Fruit fly (Drosophila melanogaster): ENCODE measurements around the gene CG7099.
A peak's percentile ranks its signal among the peaks of the same experiment; 100 is the strongest.

The CG7099 gene

DNA sequence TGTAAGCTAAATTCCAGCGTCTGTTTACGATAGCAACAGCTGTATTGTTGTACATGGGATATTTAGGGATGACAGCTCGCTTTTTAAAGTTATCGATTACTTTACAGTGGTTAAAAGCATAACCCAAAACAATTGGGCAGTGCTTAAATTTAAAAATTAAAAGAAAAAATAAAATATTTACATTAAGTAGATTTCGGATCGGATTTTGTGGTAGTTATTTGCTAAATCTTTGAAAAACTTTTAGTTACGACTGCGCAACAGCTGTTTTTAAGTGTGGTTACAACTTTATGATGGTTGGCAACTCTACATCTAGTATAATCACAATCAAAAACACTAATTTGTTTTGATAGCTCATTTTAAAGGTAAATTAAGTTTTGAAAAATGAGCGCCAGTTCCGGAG is at the start of gene CG7099, which contains the start of gene Ing5 (continued):
- TF ChIP-seq sc (optimal IDR thresholded peaks at IDR 0.05): no peak
- TF ChIP-seq sc (GFP tag; optimal IDR thresholded peaks at IDR 0.05): peak; percentile 93
- peak; percentile 94 for TF ChIP-seq CG3726 (GFP tag; IDR thresholded peaks at IDR 0.05)
- peak; percentile 94 for TF ChIP-seq CG2889 (GFP tag; IDR thresholded peaks at IDR 0.05)
- TF ChIP-seq sr (GFP tag; IDR thresholded peaks at IDR 0.05): peak; percentile 76; the same call in 2 of the 3 replicates
- 0 out of 2 replicates have a peak, but pooled peaks have one; percentile 23 for TF ChIP-seq ato (GFP tag; IDR thresholded peaks at IDR 0.05; ENCODE audit: partially characterized antibody)
- peak; percentile 92 for TF ChIP-seq scrt (GFP tag; optimal IDR thresholded peaks at IDR 0.05)
- TF ChIP-seq CG4282 (GFP tag; optimal IDR thresholded peaks at IDR 0.05): peak; percentile 91
- TF ChIP-seq Doc2 (GFP tag; IDR thresholded peaks at IDR 0.05): peak; percentile 91
- peak; percentile 93 for TF ChIP-seq Rx (GFP tag; IDR thresholded peaks at IDR 0.05)
- TF ChIP-seq trem (tag; optimal IDR thresholded peaks at IDR 0.05): peak; percentile 95
- TF ChIP-seq al (GFP tag; IDR thresholded peaks at IDR 0.05): peak; percentile 97
- TF ChIP-seq H15 (GFP tag; IDR thresholded peaks at IDR 0.05): peak; percentile 97
- peak; percentile 82 for TF ChIP-seq CG11696 (GFP tag; IDR thresholded peaks at IDR 0.05)
- TF ChIP-seq CG34376 (GFP tag; optimal IDR thresholded peaks at IDR 0.05): peak; percentile 88
- TF ChIP-seq nom (GFP tag; optimal IDR thresholded peaks at IDR 0.05): peak; percentile 82
- TF ChIP-seq NfI (GFP tag; optimal IDR thresholded peaks at IDR 0.05): peak; percentile 97
- no peak for TF ChIP-seq Hr78 (GFP tag; optimal IDR thresholded peaks at IDR 0.05)
- TF ChIP-seq CG8290 (GFP tag; optimal IDR thresholded peaks at IDR 0.05): peak; percentile 96
- TF ChIP-seq CG8290 (tag; optimal IDR thresholded peaks at IDR 0.05): peak in 1 of 2 experiments; percentile 92
- peak; percentile 84 for TF ChIP-seq emc (GFP tag; optimal IDR thresholded peaks at IDR 0.05)
- peak; percentile 94 for TF ChIP-seq CG11504 (tag; optimal IDR thresholded peaks at IDR 0.05)
- peak; percentile 93 for TF ChIP-seq Dad (GFP tag; optimal IDR thresholded peaks at IDR 0.05)
- TF ChIP-seq klu (GFP tag; IDR thresholded peaks at IDR 0.05): peak; percentile 93
- TF ChIP-seq CG13287 (GFP tag; IDR thresholded peaks at IDR 0.05; ENCODE audit: partially characterized antibody): peak; percentile 83
- TF ChIP-seq CG30020 (tag; optimal IDR thresholded peaks at IDR 0.05): peak; percentile 87
- peak; percentile 92 for TF ChIP-seq trh (GFP tag; optimal IDR thresholded peaks at IDR 0.05)
- peak; percentile 99 for TF ChIP-seq CG9932 (GFP tag; IDR thresholded peaks at IDR 0.05)
- TF ChIP-seq CG7928 (GFP tag; optimal IDR thresholded peaks at IDR 0.05): peak; percentile 77
- no peak for TF ChIP-seq grn (GFP tag; optimal IDR thresholded peaks at IDR 0.05)
- peak; percentile 88 for TF ChIP-seq Hmx (GFP tag; optimal IDR thresholded peaks at IDR 0.05)
- TF ChIP-seq CG15269 (tag; optimal IDR thresholded peaks at IDR 0.05): peak; percentile 96
- no peak for TF ChIP-seq cad (GFP tag; optimal IDR thresholded peaks at IDR 0.05)
- peak; percentile 93 for TF ChIP-seq twi (tag; optimal IDR thresholded peaks at IDR 0.05)
- TF ChIP-seq Mad (GFP tag; optimal IDR thresholded peaks at IDR 0.05): peak; percentile 96
- TF ChIP-seq vfl (GFP tag; optimal IDR thresholded peaks at IDR 0.05): peak; percentile 94
- no peak for TF ChIP-seq Hey (tag; optimal IDR thresholded peaks at IDR 0.05)
- TF ChIP-seq ci (GFP tag; IDR thresholded peaks at IDR 0.05): peak; percentile 97
- TF ChIP-seq CG17186 (GFP tag; optimal IDR thresholded peaks at IDR 0.05): peak; percentile 89
- TF ChIP-seq Scr (GFP tag; IDR thresholded peaks at IDR 0.05; ENCODE audit: partially characterized antibody): peak; percentile 67
- peak; percentile 83 for TF ChIP-seq Side (GFP tag; optimal IDR thresholded peaks at IDR 0.05)
- peak; percentile 88 for TF ChIP-seq CG17385 (GFP tag; optimal IDR thresholded peaks at IDR 0.05)
- TF ChIP-seq CG11723 (GFP tag; optimal IDR thresholded peaks at IDR 0.05): peak; percentile 89
- peak; percentile 89 for TF ChIP-seq Nf-YC (tag; optimal IDR thresholded peaks at IDR 0.05)
- TF ChIP-seq dati (GFP tag; IDR thresholded peaks at IDR 0.05): peak; percentile 88
- peak; percentile 95 to 96 for TF ChIP-seq Hr51 (GFP tag; optimal IDR thresholded peaks at IDR 0.05)
- TF ChIP-seq unc-4 (GFP tag; IDR thresholded peaks at IDR 0.05; ENCODE audit: partially characterized antibody): peak; percentile 60
- TF ChIP-seq vvl (GFP tag; IDR thresholded peaks at IDR 0.05): peak; percentile 98
- peak; percentile 91 for TF ChIP-seq mirr (GFP tag; optimal IDR thresholded peaks at IDR 0.05)
- peak; percentile 92 for TF ChIP-seq gt (GFP tag; IDR thresholded peaks at IDR 0.05)
- peak; percentile 95 for TF ChIP-seq Fer2 (tag; optimal IDR thresholded peaks at IDR 0.05)

Measured in whole organism, embryonic.